Worm (Caenorhabditis elegans) whole organism, young adult: ENCODE data around the gene hlh-25.
A peak's percentile ranks its signal among the peaks of the same experiment; 100 is the strongest.

Experiments used
- B0035.1 ChIP-seq: sonication (generic microtip); optimal IDR thresholded peaks from 2 replicates; lab custom pipeline; 2016; ENCODE audit warnings: missing genetic modification characterization, mild to moderate bottlenecking, missing compliant biosample characterization, missing genotype, missing genetic modification reagents
- C17E4.6 ChIP-seq: fragments of 200-800 bp; sonication (Bioruptor generic); IDR thresholded peaks from 2 replicates; pipeline ENCODE4 v1.3.6; 2022; ENCODE audit warnings: missing genetic modification reagents, missing genetic modification characterization, missing compliant biosample characterization
- F10E7.11 ChIP-seq: sonication (generic microtip); optimal IDR thresholded peaks from 2 replicates; lab custom pipeline; 2017; ENCODE audit warnings: mild to moderate bottlenecking, missing genetic modification characterization, moderate library complexity, missing compliant biosample characterization
- F22D6.2 ChIP-seq: sonication (generic microtip); optimal IDR thresholded peaks from 2 replicates; lab custom pipeline; 2016; ENCODE audit warnings: mild to moderate bottlenecking, missing genetic modification characterization, missing compliant biosample characterization
- F33H1.4 ChIP-seq: fragments of 200-800 bp; sonication (Bioruptor generic); IDR thresholded peaks from 2 replicates; pipeline ENCODE4 v1.3.6; 2022; ENCODE audit warnings: missing genetic modification reagents, missing genetic modification characterization, missing compliant biosample characterization
- F37B4.10 ChIP-seq: fragments of 200-800 bp; sonication (Bioruptor generic); IDR thresholded peaks from 2 replicates; pipeline ENCODE4 v1.3.6; 2022; ENCODE audit warnings: missing genetic modification characterization, missing compliant biosample characterization
- F49E8.2 ChIP-seq: sonication (generic microtip); optimal IDR thresholded peaks from 3 replicates; lab custom pipeline; 2017; ENCODE audit warnings: missing genetic modification characterization, mild to moderate bottlenecking, missing compliant biosample characterization, antibody characterized with exemption, moderate library complexity; ENCODE audit not compliant: insufficient read depth
- F55B11.4 ChIP-seq: sonication (generic microtip); optimal IDR thresholded peaks from 2 replicates; lab custom pipeline; 2016; ENCODE audit warnings: missing compliant biosample characterization, missing genetic modification characterization, borderline replicate concordance; ENCODE audit not compliant: insufficient read depth
- F57C9.4 ChIP-seq: sonication (generic microtip); optimal IDR thresholded peaks from 2 replicates; lab custom pipeline; 2017; ENCODE audit warnings: mild to moderate bottlenecking, missing genetic modification characterization, missing compliant biosample characterization
- K11D2.4 ChIP-seq: fragments of 200-800 bp; sonication (Bioruptor generic); IDR thresholded peaks from 2 replicates; pipeline ENCODE4 v1.3.6; 2022; ENCODE audit warnings: missing genetic modification reagents, missing genetic modification characterization, missing compliant biosample characterization
- K12H6.12 ChIP-seq: fragments of 200-800 bp; sonication (Bioruptor generic); optimal IDR thresholded peaks from 2 replicates; lab custom pipeline; 2018; ENCODE audit warnings: mild to moderate bottlenecking, missing genetic modification characterization, missing compliant biosample characterization
- T26A5.8 ChIP-seq: sonication (generic microtip); optimal IDR thresholded peaks from 2 replicates; lab custom pipeline; 2016; ENCODE audit warnings: missing genetic modification characterization, missing compliant biosample characterization
- Y53F4B.3 ChIP-seq: fragments of 200-800 bp; sonication (Bioruptor generic); IDR thresholded peaks from 2 replicates; pipeline ENCODE4 v1.3.6; 2022; ENCODE audit warnings: missing genetic modification reagents, missing genetic modification characterization, missing compliant biosample characterization
- ZK185.1 ChIP-seq: sonication (generic microtip); optimal IDR thresholded peaks from 2 replicates; lab custom pipeline; 2016; ENCODE audit warnings: mild to moderate bottlenecking, missing genetic modification characterization, missing compliant biosample characterization; ENCODE audit not compliant: poor library complexity, severe bottlenecking
- akir-1 ChIP-seq: fragments of 200-800 bp; sonication (Bioruptor generic); optimal IDR thresholded peaks from 2 replicates; lab custom pipeline; 2018; ENCODE audit warnings: mild to moderate bottlenecking, missing genetic modification characterization, moderate library complexity, missing compliant biosample characterization
- ama-1 ChIP-seq, 3 experiments: fragments of 150-350 bp in 1 of 3; sonication (generic microtip) in 2 of 3; optimal IDR thresholded peaks; 2 replicates each; lab custom pipeline; 2014 to 2018; ENCODE audit warnings: missing biosample characterization in 2 of 3, missing genetic modification characterization in 2 of 3, missing genetic modification reagents in 2 of 3
- atf-7 ChIP-seq: sonication (generic microtip); optimal IDR thresholded peaks from 2 replicates; lab custom pipeline; 2017; ENCODE audit warnings: mild to moderate bottlenecking, missing genetic modification characterization, missing compliant biosample characterization
- athp-1 ChIP-seq: sonication (generic microtip); optimal IDR thresholded peaks from 2 replicates; lab custom pipeline; 2017; ENCODE audit warnings: mild to moderate bottlenecking, missing genetic modification characterization, missing compliant biosample characterization
- cebp-2 ChIP-seq: fragments of 200-800 bp; sonication (Bioruptor generic); IDR thresholded peaks from 2 replicates; pipeline ENCODE4 v1.3.6; 2022; ENCODE audit warnings: missing genetic modification characterization, missing compliant biosample characterization
- chd-7 ChIP-seq: sonication (generic microtip); optimal IDR thresholded peaks from 2 replicates; lab custom pipeline; 2016; ENCODE audit warnings: mild to moderate bottlenecking, missing genetic modification characterization, moderate library complexity, missing compliant biosample characterization
- dpl-1 ChIP-seq: fragments of 150-350 bp; optimal IDR thresholded peaks from 2 replicates; lab custom pipeline; 2014; ENCODE audit warnings: missing biosample characterization, missing genetic modification reagents, missing genetic modification characterization
- efl-1 ChIP-seq: fragments of 150-350 bp; optimal IDR thresholded peaks from 2 replicates; lab custom pipeline; 2014; ENCODE audit warnings: missing biosample characterization, missing genetic modification reagents, missing genetic modification characterization
- egl-18 ChIP-seq: fragments of 200-800 bp; sonication (Bioruptor generic); IDR thresholded peaks from 2 replicates; pipeline ENCODE4 v1.3.6; 2022; ENCODE audit warnings: missing genetic modification reagents, missing genetic modification characterization, missing compliant biosample characterization
- egl-44 ChIP-seq: fragments of 200-800 bp; sonication (Bioruptor generic); IDR thresholded peaks from 2 replicates; pipeline ENCODE4 v1.3.6; 2022; ENCODE audit warnings: missing genetic modification reagents, missing genetic modification characterization, missing compliant biosample characterization
- ets-4 ChIP-seq: fragments of 200-800 bp; sonication (Bioruptor generic); optimal IDR thresholded peaks from 2 replicates; lab custom pipeline; 2018; ENCODE audit warnings: mild to moderate bottlenecking, missing genetic modification characterization, missing compliant biosample characterization
- hmg-20 ChIP-seq: fragments of 200-800 bp; sonication (Bioruptor generic); IDR thresholded peaks from 2 replicates; pipeline ENCODE4 v1.3.6; 2022; ENCODE audit warnings: missing genetic modification reagents, missing genetic modification characterization, missing compliant biosample characterization
- hrde-1 ChIP-seq: sonication (generic microtip); optimal IDR thresholded peaks from 2 replicates; lab custom pipeline; 2016; ENCODE audit warnings: missing genetic modification characterization, mild to moderate bottlenecking, missing compliant biosample characterization, moderate library complexity, missing genotype, missing genetic modification reagents, borderline replicate concordance
- hsf-1 ChIP-seq: fragments of 200-800 bp; sonication (Bioruptor generic); IDR thresholded peaks from 2 replicates; pipeline ENCODE4 v1.3.6; 2022; ENCODE audit warnings: missing genetic modification reagents, missing genetic modification characterization, missing compliant biosample characterization
- lin-40 ChIP-seq: sonication (generic microtip); optimal IDR thresholded peaks from 2 replicates; lab custom pipeline; 2016; ENCODE audit warnings: missing genetic modification characterization, mild to moderate bottlenecking, missing compliant biosample characterization, missing genotype, missing genetic modification reagents
- lir-1 ChIP-seq: fragments of 200-800 bp; sonication (Bioruptor generic); conservative IDR thresholded peaks from 2 replicates; pipeline ENCODE4 v1.3.6; 2022; ENCODE audit warnings: missing genetic modification reagents, missing genetic modification characterization, missing compliant biosample characterization
- mes-4 ChIP-seq: sonication (generic microtip); optimal IDR thresholded peaks from 2 replicates; lab custom pipeline; 2016; ENCODE audit warnings: missing genotype, missing genetic modification characterization, missing compliant biosample characterization
- nfyb-1 ChIP-seq: fragments of 200-800 bp; sonication (Bioruptor generic); IDR thresholded peaks from 2 replicates; pipeline ENCODE4 v1.3.6; 2022; ENCODE audit warnings: missing genetic modification reagents, missing genetic modification characterization, missing compliant biosample characterization
- nhr-90 ChIP-seq: sonication (generic microtip); optimal IDR thresholded peaks from 2 replicates; lab custom pipeline; 2016; ENCODE audit warnings: missing genotype, mild to moderate bottlenecking, missing genetic modification characterization, missing compliant biosample characterization
- pha-4 ChIP-seq: fragments of 150-350 bp; sonication (generic microtip); optimal IDR thresholded peaks from 2 replicates; lab custom pipeline; 2014; ENCODE audit warnings: missing biosample characterization, missing genetic modification reagents, missing genetic modification characterization
- rcor-1 ChIP-seq: fragments of 200-800 bp; sonication (Bioruptor generic); IDR thresholded peaks from 2 replicates; pipeline ENCODE4 v1.3.6; 2022; ENCODE audit warnings: missing genetic modification reagents, missing genetic modification characterization, missing compliant biosample characterization
- sea-2 ChIP-seq: fragments of 200-800 bp; sonication (Bioruptor generic); IDR thresholded peaks from 2 replicates; pipeline ENCODE4 v1.3.6; 2022; ENCODE audit warnings: missing genetic modification characterization, missing compliant biosample characterization
- snpc-1.3 ChIP-seq: sonication (generic microtip); optimal IDR thresholded peaks from 2 replicates; lab custom pipeline; 2017; ENCODE audit warnings: missing genetic modification characterization, mild to moderate bottlenecking, missing compliant biosample characterization, antibody characterized with exemption, moderate library complexity, missing genotype, missing genetic modification reagents; ENCODE audit not compliant: insufficient read depth
- sptf-2 ChIP-seq: fragments of 200-800 bp; sonication (Bioruptor generic); optimal IDR thresholded peaks from 2 replicates; lab custom pipeline; 2018; ENCODE audit warnings: mild to moderate bottlenecking, missing genetic modification characterization, missing compliant biosample characterization
- zfh-2 ChIP-seq: fragments of 200-800 bp; sonication (Bioruptor generic); conservative IDR thresholded peaks from 2 replicates; pipeline ENCODE4 v1.3.6; 2022; ENCODE audit warnings: missing genetic modification reagents, missing genetic modification characterization, missing compliant biosample characterization
- ztf-22 ChIP-seq: fragments of 200-800 bp; sonication (Bioruptor generic); optimal IDR thresholded peaks from 2 replicates; lab custom pipeline; 2018; ENCODE audit warnings: mild to moderate bottlenecking, missing genetic modification characterization, moderate library complexity, missing compliant biosample characterization
- ztf-25 ChIP-seq: fragments of 200-800 bp; sonication (Bioruptor generic); IDR thresholded peaks from 2 replicates; pipeline ENCODE4 v1.3.6; 2022; ENCODE audit warnings: missing genetic modification reagents, missing genetic modification characterization, missing compliant biosample characterization
- ztf-26 ChIP-seq: sonication (generic microtip); optimal IDR thresholded peaks from 2 replicates; lab custom pipeline; 2017; ENCODE audit warnings: missing genetic modification characterization, missing compliant biosample characterization
- ztf-28 ChIP-seq: fragments of 200-800 bp; sonication (Bioruptor generic); IDR thresholded peaks from 2 replicates; pipeline ENCODE4 v1.3.6; 2022; ENCODE audit warnings: missing genetic modification reagents, missing genetic modification characterization, missing compliant biosample characterization

The hlh-25 gene

DNA sequence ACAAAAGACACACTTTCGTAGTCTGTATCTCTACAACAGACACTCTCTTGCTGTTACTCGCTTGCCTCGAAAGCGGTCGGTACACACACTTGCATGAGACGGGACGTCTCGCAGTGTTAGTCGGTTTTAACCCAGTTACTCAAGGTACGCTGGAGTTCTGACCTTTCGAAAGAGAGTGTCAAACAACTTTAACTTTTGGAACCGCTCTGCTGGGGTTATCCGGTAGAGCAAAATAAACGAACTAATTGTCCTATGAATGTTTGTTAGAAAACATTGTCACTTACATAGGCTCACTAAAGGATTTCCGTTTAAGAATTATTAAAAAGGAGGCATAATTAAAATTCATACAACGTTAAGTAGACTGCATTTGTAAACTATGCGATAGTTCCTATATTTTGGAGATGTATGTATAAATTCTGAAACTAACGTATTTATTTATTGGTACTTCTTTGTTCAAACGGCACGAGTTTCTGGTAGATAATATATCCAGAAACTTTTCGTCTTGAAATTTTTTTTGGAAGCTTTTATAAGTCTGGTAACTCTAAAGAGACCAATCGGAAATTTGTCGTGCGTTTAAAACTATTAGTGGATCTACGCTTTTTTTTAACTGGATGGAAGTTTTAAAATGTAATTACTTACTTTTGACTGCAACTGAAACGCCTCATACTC, 8.6 kb downstream of the hlh-25 start (continued):
- TF ChIP-seq ztf-25, result no peak
- peak; percentile 88 for TF ChIP-seq egl-18 (GFP tag; lab: Robert Waterston, UW)
- peak; percentile 95 for TF ChIP-seq K11D2.4 (GFP tag; lab: Robert Waterston, UW)
- TF ChIP-seq ZK185.1 (tag; lab: Kevin White, UChicago), result peak; percentile 98
- TF ChIP-seq egl-44, result peak; percentile 93
- peak; percentile 47 for TF ChIP-seq efl-1 (GFP tag; lab: Kevin White, UChicago)
- peak; percentile 84 for TF ChIP-seq F22D6.2 (tag; lab: Kevin White, UChicago)
- TF ChIP-seq hrde-1 (tag; lab: Kevin White, UChicago), result peak; percentile 80
- TF ChIP-seq athp-1 (tag; lab: Kevin White, UChicago), result peak; percentile 94
- peak; percentile 85 for TF ChIP-seq C17E4.6
- TF ChIP-seq atf-7, result peak; percentile 98
- TF ChIP-seq F10E7.11 (tag; lab: Kevin White, UChicago), result peak; percentile 95
- peak; percentile 89 for TF ChIP-seq lir-1 (GFP tag; lab: Robert Waterston, UW)
- peak; percentile 93 for TF ChIP-seq hmg-20 (GFP tag; lab: Robert Waterston, UW)
- peak; percentile 99 for TF ChIP-seq lin-40
- TF ChIP-seq dpl-1, result peak; percentile 53
- peak; percentile 100 for TF ChIP-seq ama-1 (optimal IDR thresholded peaks at IDR 0.05; lab: Kevin White, UChicago)
- TF ChIP-seq ama-1 (GFP tag; optimal IDR thresholded peaks at IDR 0.05; lab: Kevin White, UChicago), result peak; percentile 85 to 93
- peak; percentile 64 for TF ChIP-seq F33H1.4 (GFP tag; lab: Robert Waterston, UW)
- peak; percentile 93 for TF ChIP-seq akir-1 (GFP tag; lab: Kevin White, UChicago)
- TF ChIP-seq pha-4 (tag; lab: Kevin White, UChicago), result peak; percentile 95
- peak; percentile 94 for TF ChIP-seq B0035.1 (tag; lab: Kevin White, UChicago)
- TF ChIP-seq rcor-1, result peak; percentile 92
- TF ChIP-seq ets-4 (GFP tag; lab: Kevin White, UChicago), result peak; percentile 89
- TF ChIP-seq K12H6.12 (tag; lab: Kevin White, UChicago), result peak; percentile 98
- peak; percentile 77 for TF ChIP-seq snpc-1.3 (tag; lab: Kevin White, UChicago)
- TF ChIP-seq ztf-26 (tag; lab: Kevin White, UChicago), result peak; percentile 98
- peak; percentile 67 for TF ChIP-seq hsf-1 (GFP tag; lab: Robert Waterston, UW)
- peak; percentile 69 for TF ChIP-seq nhr-90 (tag; lab: Kevin White, UChicago)
- peak; percentile 10 for TF ChIP-seq sptf-2 (GFP tag; lab: Kevin White, UChicago)
- TF ChIP-seq chd-7 (tag; lab: Kevin White, UChicago), result peak; percentile 97
- TF ChIP-seq T26A5.8 (tag; lab: Kevin White, UChicago), result peak; percentile 40
- no peak for TF ChIP-seq Y53F4B.3 (GFP tag; lab: Robert Waterston, UW)
- TF ChIP-seq ztf-22 (GFP tag; lab: Kevin White, UChicago), result peak; percentile 86
- TF ChIP-seq F57C9.4 (tag; lab: Kevin White, UChicago), result peak; percentile 95
- TF ChIP-seq F49E8.2, result peak; percentile 59
- peak; percentile 83; the same call in 1 of the 2 replicates for TF ChIP-seq cebp-2 (GFP tag; lab: Robert Waterston, UW)
- TF ChIP-seq ztf-28 (GFP tag; lab: Robert Waterston, UW), result peak; percentile 63; the same call in 1 of the 2 replicates
- no peak for TF ChIP-seq F55B11.4
- peak; percentile 55 for TF ChIP-seq mes-4 (tag; lab: Kevin White, UChicago)
- peak; percentile 92; the same call in 1 of the 2 replicates for TF ChIP-seq F37B4.10 (GFP tag; lab: Robert Waterston, UW)
- peak; percentile 98 for TF ChIP-seq nfyb-1 (GFP tag; lab: Robert Waterston, UW)
- peak; percentile 77; the same call in 1 of the 2 replicates for TF ChIP-seq sea-2
- TF ChIP-seq zfh-2 (GFP tag; lab: Robert Waterston, UW), result peak; percentile 89
